Worm (Caenorhabditis elegans): Measurements from ENCODE around the gene cul-2.

ce11 chrIII:13735008-13735407 is 47.9 kb downstream of the cul-2 start, which contains the start of gene W06F12.3:
- TF ChIP-seq egl-43 (GFP tag; IDR thresholded peaks at IDR 0.05) (no peak), ztf-11 (tag; optimal IDR thresholded peaks at IDR 0.05) (no peak), tra-1 (GFP tag; IDR thresholded peaks at IDR 0.05) (no peak), lin-13 (GFP tag; optimal IDR thresholded peaks at IDR 0.05) (no peak), R02D3.7 (tag; optimal IDR thresholded peaks at IDR 0.05) (no peak), daf-19 (GFP tag; conservative IDR thresholded peaks at IDR 0.05) (no peak), ZK546.5 (tag; optimal IDR thresholded peaks at IDR 0.05) (no peak)
